Worm (Caenorhabditis elegans): ENCODE measurements around the gene C50E3.12.

- TF ChIP-seq pax-1 (tag; optimal IDR thresholded peaks at IDR 0.05) (no peak), tbx-2 (tag; optimal IDR thresholded peaks at IDR 0.05) (no peak), ceh-30 (tag; optimal IDR thresholded peaks at IDR 0.05) (no peak), rnt-1 (tag; optimal IDR thresholded peaks at IDR 0.05) (no peak), odd-2 (tag; optimal IDR thresholded peaks at IDR 0.05) (no peak), nhr-232 (tag; optimal IDR thresholded peaks at IDR 0.05) (no peak), C38D4.7 (GFP tag; optimal IDR thresholded peaks at IDR 0.05) (no peak), unc-55 (GFP tag; optimal IDR thresholded peaks at IDR 0.05) (no peak), ceh-45 (GFP tag; IDR thresholded peaks at IDR 0.05) (no peak), lin-11 (tag; optimal IDR thresholded peaks at IDR 0.05) (no peak), ceh-48 (tag; optimal IDR thresholded peaks at IDR 0.05) (no peak), fkh-10 (GFP tag; optimal IDR thresholded peaks at IDR 0.05) (no peak)
Observed at ce11 chrV:7624652-7625051, 2.8 kb upstream of the C50E3.12 start, which contains the start of gene grsp-4.

Data from whole organism, late embryonic.